Worm (Caenorhabditis elegans): ENCODE measurements around the gene Y102E9.6.
A peak's percentile ranks its signal among the peaks of the same experiment; 100 is the strongest.

Y102E9.6 gene

ce11 chrIII:6709983-6710382, 26.5 kb downstream of the Y102E9.6 start, which contains the start of gene isw-1 (continued):
- TF ChIP-seq D2030.7 (GFP tag; IDR thresholded peaks at IDR 0.05) (peak; percentile 84), B0035.1 (tag; optimal IDR thresholded peaks at IDR 0.05) (no peak), bed-2 (GFP tag; IDR thresholded peaks at IDR 0.05) (no peak), Y56A3A.18 (GFP tag; IDR thresholded peaks at IDR 0.05) (no peak)

ce11 chrIII:6705515-6705914, 31.0 kb downstream of the Y102E9.6 start, which contains the start of gene F37A4.6:
Gene F37A4.6 (plus strand): TSS chrIII:6705815.
- TF ChIP-seq somi-1 (GFP tag; optimal IDR thresholded peaks at IDR 0.05) (no peak), ceh-40 (GFP tag; IDR thresholded peaks at IDR 0.05) (no peak), madf-3 (GFP tag; IDR thresholded peaks at IDR 0.05) (no peak), F37B4.10 (GFP tag; IDR thresholded peaks at IDR 0.05) (no peak), C17E4.6 (GFP tag; IDR thresholded peaks at IDR 0.05) (no peak), repo-1 (tag; optimal IDR thresholded peaks at IDR 0.05) (no peak), F57C9.4 (tag; optimal IDR thresholded peaks at IDR 0.05) (no peak), Y95B8A.8 (GFP tag; IDR thresholded peaks at IDR 0.05) (no peak), madf-8 (GFP tag; conservative IDR thresholded peaks at IDR 0.05) (no peak), nhr-90 (tag; optimal IDR thresholded peaks at IDR 0.05) (no peak), madf-10 (tag; optimal IDR thresholded peaks at IDR 0.05) (no peak), Y67H2A.10 (GFP tag; conservative IDR thresholded peaks at IDR 0.05) (no peak), sdz-38 (tag; optimal IDR thresholded peaks at IDR 0.05) (no peak), ztf-6 (GFP tag; IDR thresholded peaks at IDR 0.05) (no peak)

ce11 chrIII:6695189-6695588, 41.3 kb downstream of the Y102E9.6 start:
- TF ChIP-seq cebp-2 (GFP tag; IDR thresholded peaks at IDR 0.05) (no peak), D2030.7 (GFP tag; IDR thresholded peaks at IDR 0.05) (no peak), rec-8 (tag; optimal IDR thresholded peaks at IDR 0.05) (no peak), somi-1 (GFP tag; optimal IDR thresholded peaks at IDR 0.05) (no peak), repo-1 (tag; optimal IDR thresholded peaks at IDR 0.05) (no peak), ama-1 (optimal IDR thresholded peaks at IDR 0.05) (no peak), ama-1 (GFP tag; optimal IDR thresholded peaks at IDR 0.05) (no peak), ceh-27 (GFP tag; optimal IDR thresholded peaks at IDR 0.05) (peak; percentile 54), mel-28 (tag; optimal IDR thresholded peaks at IDR 0.05; ENCODE audit: borderline replicate concordance) (no peak), ceh-100 (GFP tag; IDR thresholded peaks at IDR 0.05) (no peak), atf-7 (tag; optimal IDR thresholded peaks at IDR 0.05) (peak; percentile 6), aptf-2 (GFP tag; conservative IDR thresholded peaks at IDR 0.05) (no peak), bed-2 (GFP tag; IDR thresholded peaks at IDR 0.05) (no peak), nfya-1 (tag; optimal IDR thresholded peaks at IDR 0.05; ENCODE audit: borderline replicate concordance, insufficient read depth) (no peak), efl-1 (GFP tag; optimal IDR thresholded peaks at IDR 0.05) (no peak), unc-130 (GFP tag; optimal IDR thresholded peaks at IDR 0.05) (no peak), K12H6.12 (tag; optimal IDR thresholded peaks at IDR 0.05) (peak; percentile 23), lin-35 (GFP tag; optimal IDR thresholded peaks at IDR 0.05) (peak in 1 of 3 experiments; percentile 45), dpl-1 (GFP tag; optimal IDR thresholded peaks at IDR 0.05) (no peak), ztf-18 (tag; optimal IDR thresholded peaks at IDR 0.05) (no peak), die-1 (tag; optimal IDR thresholded peaks at IDR 0.05) (no peak), F37B4.10 (GFP tag; IDR thresholded peaks at IDR 0.05) (no peak), sea-2 (GFP tag; IDR thresholded peaks at IDR 0.05) (no peak), B0019.2 (GFP tag; conservative IDR thresholded peaks at IDR 0.05) (no peak), madf-10 (tag; optimal IDR thresholded peaks at IDR 0.05) (no peak), zfh-2 (GFP tag; conservative IDR thresholded peaks at IDR 0.05) (no peak), ceh-40 (GFP tag; IDR thresholded peaks at IDR 0.05) (no peak), sptf-2 (GFP tag; optimal IDR thresholded peaks at IDR 0.05) (no peak), F57A8.1 (GFP tag; optimal IDR thresholded peaks at IDR 0.05) (no peak), B0261.1 (tag; optimal IDR thresholded peaks at IDR 0.05) (no peak), ceh-58 (GFP tag; IDR thresholded peaks at IDR 0.05) (no peak), madf-3 (GFP tag; IDR thresholded peaks at IDR 0.05) (peak; percentile 37; the same call in 1 of the 2 replicates), egl-18 (GFP tag; IDR thresholded peaks at IDR 0.05) (no peak), bed-1 (GFP tag; IDR thresholded peaks at IDR 0.05) (no peak), C06A6.2 (GFP tag; conservative IDR thresholded peaks at IDR 0.05) (no peak), sdz-38 (tag; optimal IDR thresholded peaks at IDR 0.05) (no peak), lsy-27 (tag; optimal IDR thresholded peaks at IDR 0.05; ENCODE audit: borderline replicate concordance, insufficient read depth) (no peak)

Measured in whole organism, young adult.